Fruit fly (Drosophila melanogaster) whole organism, embryonic: Measurements from ENCODE around the gene CG14545.

Source experiments
- Atf-2 ChIP-seq: fragments of 200-800 bp; sonication (Bioruptor generic); optimal IDR thresholded peaks from 2 replicates; lab custom pipeline; 2016; ENCODE audit warnings: missing biosample characterization, missing genetic modification characterization
- Atf6 ChIP-seq: fragments of 200-800 bp; sonication (Bioruptor generic); IDR thresholded peaks from 2 replicates; pipeline ENCODE4 v1.3.6; 2022; ENCODE audit warnings: missing biosample characterization, missing genetic modification characterization
- BEAF-32 ChIP-seq: fragments of 200-800 bp; sonication (Bioruptor generic); optimal IDR thresholded peaks from 3 replicates; lab custom pipeline; 2017; ENCODE audit warnings: missing biosample characterization, missing genetic modification characterization, mild to moderate bottlenecking, moderate library complexity, missing genetic modification reagents
- CG1024 ChIP-seq: fragments of 200-800 bp; sonication (Bioruptor generic); IDR thresholded peaks from 2 replicates; pipeline ENCODE4 v1.3.6; 2022; ENCODE audit warnings: missing biosample characterization, missing genetic modification characterization
- CG10654 ChIP-seq: fragments of 200-800 bp; sonication (Bioruptor generic); optimal IDR thresholded peaks from 2 replicates; lab custom pipeline; 2016; ENCODE audit warnings: missing biosample characterization, missing genetic modification characterization
- CG11695 ChIP-seq: fragments of 200-800 bp; sonication (Bioruptor generic); IDR thresholded peaks from 3 replicates; pipeline ENCODE4 v1.3.6; 2022; ENCODE audit warnings: missing biosample characterization, missing genetic modification characterization
- CG12071 ChIP-seq: fragments of 200-800 bp; sonication (Bioruptor generic); optimal IDR thresholded peaks from 3 replicates; lab custom pipeline; 2018; ENCODE audit warnings: missing biosample characterization, mild to moderate bottlenecking, missing genetic modification characterization
- CG12769 ChIP-seq: fragments of 200-800 bp; sonication (Bioruptor generic); optimal IDR thresholded peaks from 2 replicates; lab custom pipeline; 2019; ENCODE audit warnings: missing biosample characterization, mild to moderate bottlenecking, missing genetic modification characterization, moderate library complexity
- CG13123 ChIP-seq: fragments of 200-800 bp; sonication (Bioruptor generic); optimal IDR thresholded peaks from 2 replicates; lab custom pipeline; 2016; ENCODE audit warnings: missing biosample characterization, missing genetic modification characterization
- CG13424 ChIP-seq: fragments of 200-800 bp; sonication (Bioruptor generic); optimal IDR thresholded peaks from 2 replicates; lab custom pipeline; 2019; ENCODE audit warnings: missing biosample characterization, mild to moderate bottlenecking, missing genetic modification characterization, moderate library complexity
- CG14710 ChIP-seq: fragments of 200-800 bp; sonication (Bioruptor generic); optimal IDR thresholded peaks from 3 replicates; lab custom pipeline; 2019; ENCODE audit warnings: missing biosample characterization, mild to moderate bottlenecking, missing genetic modification characterization, moderate library complexity
- CG14860 ChIP-seq: fragments of 200-800 bp; sonication (Bioruptor generic); IDR thresholded peaks from 3 replicates; pipeline ENCODE4 v1.3.6; 2022; ENCODE audit warnings: missing biosample characterization, missing genetic modification characterization; ENCODE audit not compliant: partially characterized antibody
- CG15269 ChIP-seq: fragments of 200-800 bp; sonication (Bioruptor generic); optimal IDR thresholded peaks from 2 replicates; lab custom pipeline; 2018; ENCODE audit warnings: missing biosample characterization, mild to moderate bottlenecking, missing genetic modification characterization, moderate library complexity
- CG16815 ChIP-seq: fragments of 200-800 bp; sonication (Bioruptor generic); optimal IDR thresholded peaks from 3 replicates; lab custom pipeline; 2017; ENCODE audit warnings: missing biosample characterization, mild to moderate bottlenecking, missing genetic modification characterization
- CG2199 ChIP-seq: fragments of 200-800 bp; sonication (Bioruptor generic); IDR thresholded peaks from 3 replicates; pipeline ENCODE4 v1.3.6; 2022; ENCODE audit warnings: missing biosample characterization, missing genetic modification characterization
- CG3065 ChIP-seq: fragments of 200-800 bp; sonication (Bioruptor generic); optimal IDR thresholded peaks from 2 replicates; lab custom pipeline; 2016; ENCODE audit warnings: missing biosample characterization, missing genetic modification characterization
- CG31388 ChIP-seq: fragments of 200-800 bp; sonication (Bioruptor generic); optimal IDR thresholded peaks from 2 replicates; lab custom pipeline; 2016; ENCODE audit warnings: missing biosample characterization, missing genetic modification characterization
- CG31441 ChIP-seq: fragments of 200-800 bp; sonication (Bioruptor generic); IDR thresholded peaks from 2 replicates; pipeline ENCODE4 v1.3.6; 2022; ENCODE audit warnings: missing biosample characterization, missing genetic modification characterization
- CG32532 ChIP-seq: fragments of 200-800 bp; sonication (Bioruptor generic); IDR thresholded peaks from 2 replicates; pipeline ENCODE4 v1.3.6; 2022; ENCODE audit warnings: missing biosample characterization, missing genetic modification characterization
- CG33557 ChIP-seq: fragments of 200-800 bp; sonication (Bioruptor generic); optimal IDR thresholded peaks from 2 replicates; lab custom pipeline; 2019; ENCODE audit warnings: missing biosample characterization, mild to moderate bottlenecking, missing genetic modification characterization, moderate library complexity
- CG3838 ChIP-seq: fragments of 200-800 bp; sonication (Bioruptor generic); optimal IDR thresholded peaks from 3 replicates; lab custom pipeline; 2016; ENCODE audit warnings: missing biosample characterization, missing genetic modification characterization
- CG3847 ChIP-seq: fragments of 200-800 bp; sonication (Bioruptor generic); IDR thresholded peaks from 2 replicates; pipeline ENCODE4 v1.3.6; 2022; ENCODE audit warnings: missing biosample characterization, missing genetic modification characterization
- CG6813 ChIP-seq: fragments of 200-800 bp; sonication (Bioruptor generic); optimal IDR thresholded peaks from 2 replicates; lab custom pipeline; 2017; ENCODE audit warnings: missing biosample characterization, missing genetic modification characterization, mild to moderate bottlenecking, moderate library complexity, missing genetic modification reagents
- CG8765 ChIP-seq: fragments of 200-800 bp; sonication (Bioruptor generic); IDR thresholded peaks from 2 replicates; pipeline ENCODE4 v1.3.6; 2022; ENCODE audit warnings: missing biosample characterization, missing genetic modification characterization
- CG8924 ChIP-seq: fragments of 200-800 bp; optimal IDR thresholded peaks from 3 replicates; lab custom pipeline; 2019; ENCODE audit warnings: missing biosample characterization, mild to moderate bottlenecking, missing genetic modification characterization, moderate library complexity
- Chrac-16 ChIP-seq: fragments of 200-800 bp; sonication (Bioruptor generic); optimal IDR thresholded peaks from 3 replicates; lab custom pipeline; 2016; ENCODE audit warnings: missing biosample characterization, missing genetic modification characterization
- D19B ChIP-seq: fragments of 200-800 bp; sonication (Bioruptor generic); optimal IDR thresholded peaks from 2 replicates; lab custom pipeline; 2017; ENCODE audit warnings: missing biosample characterization, mild to moderate bottlenecking, missing genetic modification characterization
- Dfd ChIP-seq, 2 experiments: fragments of >200 bp; optimal IDR thresholded peaks; 2 replicates each; lab custom pipeline; 2017; ENCODE audit warnings: missing biosample characterization in 2 of 2, missing genetic modification characterization in 2 of 2
- Nf-YA ChIP-seq: fragments of 200-800 bp; sonication (Bioruptor generic); IDR thresholded peaks from 2 replicates; pipeline ENCODE4 v1.3.6; 2022; ENCODE audit warnings: missing biosample characterization, missing genetic modification characterization
- Sox100B ChIP-seq: fragments of 200-800 bp; sonication (Bioruptor generic); optimal IDR thresholded peaks from 3 replicates; lab custom pipeline; 2018; ENCODE audit warnings: missing biosample characterization, mild to moderate bottlenecking, missing genetic modification characterization
- Spps ChIP-seq: fragments of 200-800 bp; sonication (Bioruptor generic); optimal IDR thresholded peaks from 2 replicates; lab custom pipeline; 2018; ENCODE audit warnings: missing biosample characterization, mild to moderate bottlenecking, missing genetic modification characterization
- Xrp1 ChIP-seq: fragments of 200-800 bp; sonication (Bioruptor generic); IDR thresholded peaks from 2 replicates; pipeline ENCODE4 v1.3.6; 2022; ENCODE audit warnings: missing biosample characterization, missing genetic modification characterization
- aop ChIP-seq: fragments of 200-800 bp; sonication (Bioruptor generic); IDR thresholded peaks from 2 replicates; pipeline ENCODE4 v1.3.6; 2022; ENCODE audit warnings: missing biosample characterization, missing genetic modification characterization
- bbx ChIP-seq: fragments of 200-800 bp; sonication (Bioruptor generic); IDR thresholded peaks from 2 replicates; pipeline ENCODE4 v1.3.6; 2022; ENCODE audit warnings: missing biosample characterization, missing genetic modification characterization; ENCODE audit not compliant: partially characterized antibody
- chif ChIP-seq, 2 experiments: fragments of 200-800 bp; sonication (Bioruptor generic); optimal IDR thresholded peaks; 3 replicates each; lab custom pipeline; 2016; ENCODE audit warnings: missing biosample characterization in 2 of 2, missing genetic modification characterization in 2 of 2
- crc ChIP-seq: fragments of 200-800 bp; sonication (Bioruptor generic); optimal IDR thresholded peaks from 2 replicates; lab custom pipeline; 2016; ENCODE audit warnings: missing biosample characterization, missing genetic modification characterization
- cwo ChIP-seq: fragments of 200-800 bp; sonication (Bioruptor generic); optimal IDR thresholded peaks from 3 replicates; lab custom pipeline; 2017; ENCODE audit warnings: missing biosample characterization, missing genetic modification characterization, mild to moderate bottlenecking, moderate library complexity, missing genetic modification reagents
- da ChIP-seq: fragments of 200-800 bp; sonication (Bioruptor generic); optimal IDR thresholded peaks from 2 replicates; lab custom pipeline; 2016; ENCODE audit warnings: missing biosample characterization, missing genetic modification characterization
- disco-r ChIP-seq: fragments of 200-800 bp; sonication (Bioruptor generic); optimal IDR thresholded peaks from 2 replicates; lab custom pipeline; 2016; ENCODE audit warnings: missing biosample characterization, missing genetic modification characterization
- fd3F ChIP-seq: fragments of 200-800 bp; sonication (Bioruptor generic); optimal IDR thresholded peaks from 2 replicates; lab custom pipeline; 2018; ENCODE audit warnings: missing biosample characterization, mild to moderate bottlenecking, missing genetic modification characterization, moderate library complexity
- hbn ChIP-seq: fragments of 200-800 bp; sonication (Bioruptor generic); IDR thresholded peaks from 2 replicates; pipeline ENCODE4 v1.3.6; 2022; ENCODE audit warnings: missing biosample characterization, missing genetic modification characterization; ENCODE audit not compliant: partially characterized antibody
- inv ChIP-seq: fragments of 200-800 bp; sonication (Bioruptor generic); IDR thresholded peaks from 2 replicates; pipeline ENCODE4 v1.3.6; 2022; ENCODE audit warnings: missing biosample characterization, missing genetic modification characterization; ENCODE audit not compliant: partially characterized antibody
- pros ChIP-seq: fragments of 200-800 bp; sonication (Bioruptor generic); optimal IDR thresholded peaks from 3 replicates; lab custom pipeline; 2019; ENCODE audit warnings: missing biosample characterization, mild to moderate bottlenecking, missing genetic modification characterization, moderate library complexity
- scrt ChIP-seq: fragments of 200-800 bp; sonication (Bioruptor generic); optimal IDR thresholded peaks from 2 replicates; lab custom pipeline; 2018; ENCODE audit warnings: missing biosample characterization, mild to moderate bottlenecking, missing genetic modification characterization, moderate library complexity
- sens ChIP-seq: fragments of 200-800 bp; sonication (Bioruptor generic); peaks from one replicate; lab custom pipeline; 2016; ENCODE audit warnings: missing biosample characterization, missing genetic modification characterization
- so ChIP-seq: fragments of 200-800 bp; sonication (Bioruptor generic); IDR thresholded peaks from 3 replicates; pipeline ENCODE4 v1.3.6; 2022; ENCODE audit warnings: missing biosample characterization, missing genetic modification characterization
- sqz ChIP-seq: fragments of 200-800 bp; sonication (Bioruptor generic); optimal IDR thresholded peaks from 3 replicates; lab custom pipeline; 2018; ENCODE audit warnings: missing biosample characterization, mild to moderate bottlenecking, missing genetic modification characterization
- tap ChIP-seq: fragments of 200-800 bp; optimal IDR thresholded peaks from 3 replicates; lab custom pipeline; 2019; ENCODE audit warnings: missing biosample characterization, mild to moderate bottlenecking, missing genetic modification characterization, moderate library complexity
- zen2 ChIP-seq: fragments of 200-800 bp; sonication (Bioruptor generic); IDR thresholded peaks from 3 replicates; pipeline ENCODE4 v1.3.6; 2022; ENCODE audit warnings: missing biosample characterization, missing genetic modification characterization; ENCODE audit not compliant: partially characterized antibody

The CG14545 gene

dm6 chr3R:25879324-25879766 lies 28.3 kb upstream of the CG14545 start (continued):
- TF ChIP-seq inv (GFP tag; lab: Robert Waterston, UW) (no peak), sqz (GFP tag; lab: Kevin White, UChicago) (peak; percentile 55), CG6813 (GFP tag; lab: Kevin White, UChicago) (peak; percentile 70), fd3F (GFP tag; lab: Kevin White, UChicago) (peak; percentile 61), Atf-2 (GFP tag; lab: Kevin White, UChicago) (peak; percentile 72), sens (GFP tag; lab: Kevin White, UChicago) (peak; percentile 96), da (GFP tag; lab: Kevin White, UChicago) (peak; percentile 19), CG10654 (GFP tag; lab: Kevin White, UChicago) (peak; percentile 65), CG1024 (GFP tag; lab: Robert Waterston, UW) (peak; percentile 66), CG31388 (GFP tag; lab: Kevin White, UChicago) (no peak), Spps (tag; lab: Kevin White, UChicago) (peak; percentile 57), CG13424 (tag; lab: Kevin White, UChicago) (peak; percentile 86), Nf-YA (GFP tag; lab: Robert Waterston, UW) (0 out of 2 replicates have a peak, but pooled peaks have one; percentile 34), CG15269 (peak; percentile 85), CG3838 (GFP tag; lab: Kevin White, UChicago) (peak; percentile 10), CG12769 (peak; percentile 90), Dfd (GFP tag; optimal IDR thresholded peaks at IDR 0.05; lab: Kevin White, UChicago) (no peak), bbx (GFP tag; lab: Robert Waterston, UW) (no peak), CG11695 (peak; percentile 61; the same call in 2 of the 3 replicates), Sox100B (GFP tag; lab: Kevin White, UChicago) (peak; percentile 81), hbn (no peak), Xrp1 (GFP tag; lab: Robert Waterston, UW) (peak; percentile 83), Atf6 (GFP tag; lab: Robert Waterston, UW) (peak; percentile 65; the same call in 1 of the 2 replicates), CG32532 (GFP tag; lab: Robert Waterston, UW) (peak; percentile 86; the same call in 1 of the 2 replicates), CG13123 (GFP tag; lab: Kevin White, UChicago) (peak; percentile 61), cwo (GFP tag; lab: Kevin White, UChicago) (peak; percentile 47), disco-r (no peak), aop (GFP tag; lab: Robert Waterston, UW) (peak; percentile 40; the same call in 1 of the 2 replicates), so (GFP tag; lab: Robert Waterston, UW) (no peak; the same call in 1 of the 3 replicates), CG12071 (GFP tag; lab: Kevin White, UChicago) (peak; percentile 74), Chrac-16 (GFP tag; lab: Kevin White, UChicago) (peak; percentile 75), CG16815 (GFP tag; lab: Kevin White, UChicago) (peak; percentile 28), zen2 (GFP tag; lab: Robert Waterston, UW) (no peak), chif (GFP tag; optimal IDR thresholded peaks at IDR 0.05; lab: Kevin White, UChicago) (peak; percentile 48 to 77), D19B (GFP tag; lab: Kevin White, UChicago) (peak; percentile 48), CG33557 (GFP tag; lab: Kevin White, UChicago) (no peak), CG2199 (GFP tag; lab: Robert Waterston, UW) (0 out of 3 replicates have a peak, but pooled peaks have one; percentile 61), tap (tag; lab: Kevin White, UChicago) (peak; percentile 81), CG14860 (no peak), CG31441 (peak; percentile 86), CG8765 (0 out of 2 replicates have a peak, but pooled peaks have one; percentile 24), CG3847 (GFP tag; lab: Robert Waterston, UW) (no peak; the same call in none of the 2 replicates), CG8924 (peak; percentile 81), crc (peak; percentile 61), scrt (peak; percentile 58), CG14710 (tag; lab: Kevin White, UChicago) (peak; percentile 74), CG3065 (GFP tag; lab: Kevin White, UChicago) (peak; percentile 21), BEAF-32 (no peak), pros (GFP tag; lab: Kevin White, UChicago) (no peak)
